Worm (Caenorhabditis elegans) whole organism, L1 larva: ENCODE data around the gene F37A4.1.

ENCODE experiments used
- C16A3.4 ChIP-seq: fragments of 150-350 bp; optimal IDR thresholded peaks from 2 replicates; lab custom pipeline; 2014; ENCODE audit warnings: missing biosample characterization, missing genetic modification characterization
- C34B4.2 ChIP-seq: sonication (generic microtip); optimal IDR thresholded peaks from 2 replicates; lab custom pipeline; 2017; ENCODE audit warnings: mild to moderate bottlenecking, missing genetic modification characterization, missing compliant biosample characterization
- alr-1 ChIP-seq: fragments of 200-800 bp; sonication (Bioruptor generic); optimal IDR thresholded peaks from 2 replicates; lab custom pipeline; 2018; ENCODE audit warnings: borderline replicate concordance, mild to moderate bottlenecking, missing genetic modification characterization, missing compliant biosample characterization
- ama-1 ChIP-seq: fragments of 150-350 bp; optimal IDR thresholded peaks from 2 replicates; lab custom pipeline; 2014
- ceh-88 ChIP-seq: fragments of 200-800 bp; sonication (Bioruptor generic); IDR thresholded peaks from 2 replicates; pipeline ENCODE4 v1.3.6; 2022; ENCODE audit warnings: missing genetic modification characterization, missing compliant biosample characterization
- ceh-90 ChIP-seq: sonication (generic microtip); optimal IDR thresholded peaks from 2 replicates; lab custom pipeline; 2016; ENCODE audit warnings: missing genetic modification characterization, missing compliant biosample characterization
- dpl-1 ChIP-seq, 3 experiments: fragments of 150-350 bp in 2 of 3; sonication (generic microtip) in 1 of 3; optimal IDR thresholded peaks; 2 replicates each; lab custom pipeline; 2014 to 2017; ENCODE audit warnings: missing biosample characterization in 3 of 3, missing genetic modification characterization in 3 of 3, missing genetic modification reagents in 3 of 3
- dsc-1 ChIP-seq: sonication (generic microtip); optimal IDR thresholded peaks from 2 replicates; lab custom pipeline; 2016; ENCODE audit warnings: mild to moderate bottlenecking, missing genetic modification characterization, missing compliant biosample characterization
- efl-1 ChIP-seq, 4 experiments: fragments of 150-350 bp; optimal IDR thresholded peaks in 3 of 4; peaks in 1 of 4; 1 replicate in 1 of 4; 2 replicates in 3 of 4; lab custom pipeline; 2014; ENCODE audit warnings: missing biosample characterization in 2 of 4, missing genetic modification characterization in 2 of 4, missing genetic modification reagents in 2 of 4
- egl-13 ChIP-seq: sonication (generic microtip); optimal IDR thresholded peaks from 2 replicates; lab custom pipeline; 2016; ENCODE audit warnings: missing genotype, missing genetic modification reagents, missing genetic modification characterization, missing compliant biosample characterization
- elt-3 ChIP-seq, 6 experiments: fragments of 150-350 bp in 1 of 6; sonication (generic microtip); optimal IDR thresholded peaks; 2 replicates each; lab custom pipeline; 2017 to 2018; ENCODE audit warnings: missing biosample characterization in 6 of 6, missing genetic modification characterization in 6 of 6, inconsistent platforms in 1 of 6
- ets-5 ChIP-seq: fragments of 200-800 bp; sonication (Bioruptor generic); IDR thresholded peaks from 2 replicates; pipeline ENCODE4 v1.3.6; 2022; ENCODE audit warnings: missing genetic modification characterization, missing compliant biosample characterization
- fkh-10 ChIP-seq: sonication (generic microtip); optimal IDR thresholded peaks from 2 replicates; lab custom pipeline; 2017; ENCODE audit warnings: missing biosample characterization, missing genetic modification reagents, missing genetic modification characterization
- fkh-4 ChIP-seq: sonication (generic microtip); optimal IDR thresholded peaks from 2 replicates; lab custom pipeline; 2016; ENCODE audit warnings: missing compliant biosample characterization, missing genetic modification characterization, borderline replicate concordance
- hpl-2 ChIP-seq: fragments of 150-350 bp; optimal IDR thresholded peaks from 2 replicates; lab custom pipeline; 2014; ENCODE audit warnings: missing biosample characterization, missing genetic modification reagents, missing genetic modification characterization
- jun-1 ChIP-seq: fragments of 150-350 bp; optimal IDR thresholded peaks from 2 replicates; lab custom pipeline; 2014; ENCODE audit warnings: missing biosample characterization, missing genetic modification reagents, missing genetic modification characterization
- lin-15B ChIP-seq: fragments of 150-350 bp; sonication (generic microtip); optimal IDR thresholded peaks from 3 replicates; lab custom pipeline; 2014; ENCODE audit warnings: missing biosample characterization, missing genetic modification characterization
- lin-35 ChIP-seq, 2 experiments: fragments of 150-350 bp; optimal IDR thresholded peaks; 2 replicates each; lab custom pipeline; 2014; ENCODE audit warnings: missing biosample characterization in 2 of 2, missing genetic modification characterization in 2 of 2, missing genetic modification reagents in 2 of 2
- lin-39 ChIP-seq: fragments of 150-350 bp; optimal IDR thresholded peaks from 2 replicates; lab custom pipeline; 2014; ENCODE audit warnings: missing biosample characterization, missing genetic modification reagents, missing genetic modification characterization
- lir-3 ChIP-seq: sonication (generic microtip); optimal IDR thresholded peaks from 2 replicates; lab custom pipeline; 2016; ENCODE audit warnings: mild to moderate bottlenecking, missing genetic modification characterization, moderate library complexity, missing compliant biosample characterization; ENCODE audit not compliant: poor library complexity
- lsy-2 ChIP-seq, 2 experiments: fragments of 150-350 bp; optimal IDR thresholded peaks; 2 replicates each; lab custom pipeline; 2014; ENCODE audit warnings: missing biosample characterization in 2 of 2, missing genetic modification characterization in 2 of 2
- nhr-12 ChIP-seq: sonication (generic microtip); optimal IDR thresholded peaks from 2 replicates; lab custom pipeline; 2017; ENCODE audit warnings: missing biosample characterization, missing genetic modification characterization
- nhr-19 ChIP-seq: fragments of 200-800 bp; sonication (Bioruptor generic); conservative IDR thresholded peaks from 2 replicates; pipeline ENCODE4 v1.3.6; 2022; ENCODE audit warnings: missing genetic modification characterization, missing compliant biosample characterization
- nhr-237 ChIP-seq: fragments of 150-350 bp; optimal IDR thresholded peaks from 2 replicates; lab custom pipeline; 2014; ENCODE audit warnings: missing biosample characterization, missing genetic modification characterization
- nhr-28 ChIP-seq: fragments of 150-350 bp; optimal IDR thresholded peaks from 2 replicates; lab custom pipeline; 2014; ENCODE audit warnings: missing biosample characterization, missing genetic modification characterization
- nhr-76 ChIP-seq: sonication (generic microtip); optimal IDR thresholded peaks from 2 replicates; lab custom pipeline; 2017; ENCODE audit warnings: missing biosample characterization, missing genetic modification characterization
- nhr-85 ChIP-seq: sonication (generic microtip); peaks from one replicate; lab custom pipeline; 2016; ENCODE audit warnings: missing genetic modification characterization, inconsistent platforms, missing compliant biosample characterization
- nhr-90 ChIP-seq: sonication (generic microtip); optimal IDR thresholded peaks from 2 replicates; lab custom pipeline; 2016; ENCODE audit warnings: mild to moderate bottlenecking, missing genetic modification characterization, missing compliant biosample characterization; ENCODE audit not compliant: poor library complexity
- pax-3 ChIP-seq: fragments of 200-800 bp; sonication (Bioruptor generic); optimal IDR thresholded peaks from 2 replicates; lab custom pipeline; 2018; ENCODE audit warnings: mild to moderate bottlenecking, missing genetic modification characterization, moderate library complexity, missing compliant biosample characterization
- rnt-1 ChIP-seq: sonication (generic microtip); optimal IDR thresholded peaks from 2 replicates; lab custom pipeline; 2016; ENCODE audit warnings: mild to moderate bottlenecking, missing genetic modification characterization, moderate library complexity, missing compliant biosample characterization
- snpc-4 ChIP-seq: fragments of 150-350 bp; optimal IDR thresholded peaks from 2 replicates; lab custom pipeline; 2014; ENCODE audit warnings: missing biosample characterization, missing genetic modification characterization
- snu-23 ChIP-seq: sonication (generic microtip); optimal IDR thresholded peaks from 2 replicates; lab custom pipeline; 2016; ENCODE audit warnings: missing genetic modification characterization, missing compliant biosample characterization
- sup-37 ChIP-seq: fragments of 200-800 bp; sonication (Bioruptor generic); optimal IDR thresholded peaks from 2 replicates; lab custom pipeline; 2018; ENCODE audit warnings: mild to moderate bottlenecking, missing genetic modification characterization, missing compliant biosample characterization
- swsn-7 ChIP-seq: sonication (generic microtip); optimal IDR thresholded peaks from 2 replicates; lab custom pipeline; 2016; ENCODE audit warnings: missing genetic modification characterization, missing compliant biosample characterization
- unc-130 ChIP-seq: fragments of 150-350 bp; optimal IDR thresholded peaks from 2 replicates; lab custom pipeline; 2017; ENCODE audit warnings: missing biosample characterization, missing genetic modification characterization, inconsistent platforms
- unc-98 ChIP-seq: fragments of 200-800 bp; sonication (Bioruptor generic); IDR thresholded peaks from 2 replicates; pipeline ENCODE4 v1.3.6; 2022; ENCODE audit warnings: missing genetic modification characterization, missing compliant biosample characterization
- vab-15 ChIP-seq: sonication (generic microtip); optimal IDR thresholded peaks from 2 replicates; lab custom pipeline; 2017; ENCODE audit warnings: missing genotype, mild to moderate bottlenecking, missing genetic modification characterization, missing compliant biosample characterization
- zip-4 ChIP-seq: fragments of 200-800 bp; sonication (Bioruptor generic); optimal IDR thresholded peaks from 2 replicates; lab custom pipeline; 2018; ENCODE audit warnings: mild to moderate bottlenecking, missing genetic modification characterization, moderate library complexity, missing compliant biosample characterization
- ztf-4 ChIP-seq: fragments of 150-350 bp; optimal IDR thresholded peaks from 2 replicates; lab custom pipeline; 2014; ENCODE audit warnings: missing biosample characterization, missing genetic modification characterization

The F37A4.1 gene

ce11 chrIII:6731285-6731684, 8.1 kb downstream of the F37A4.1 start:
- no peak for TF ChIP-seq lin-15B (tag; lab: Kevin White, UChicago)
- TF ChIP-seq snpc-4 (tag; lab: Kevin White, UChicago) = no peak
- no peak for TF ChIP-seq zip-4 (GFP tag; lab: Kevin White, UChicago)
- TF ChIP-seq jun-1 = no peak
- TF ChIP-seq pax-3 = no peak
- no peak for TF ChIP-seq swsn-7 (tag; lab: Kevin White, UChicago)
- peak in 1 of 6 experiments; percentile 12 for TF ChIP-seq elt-3 (tag; optimal IDR thresholded peaks at IDR 0.05; lab: Kevin White, UChicago)
- TF ChIP-seq ceh-88 (GFP tag; lab: Robert Waterston, UW) = no peak
- TF ChIP-seq lsy-2 (tag; optimal IDR thresholded peaks at IDR 0.05; lab: Kevin White, UChicago) = peak in 1 of 2 experiments; percentile 3
- no peak for TF ChIP-seq alr-1
- TF ChIP-seq dpl-1 (GFP tag; optimal IDR thresholded peaks at IDR 0.05; lab: Kevin White, UChicago) = peak in 2 of 3 experiments; percentile 22 to 43
- no peak for TF ChIP-seq dsc-1 (tag; lab: Kevin White, UChicago)
- TF ChIP-seq lin-35 (GFP tag; optimal IDR thresholded peaks at IDR 0.05; lab: Kevin White, UChicago) = peak in 1 of 2 experiments; percentile 51
- no peak for TF ChIP-seq ama-1 (lab: Kevin White, UChicago)
- peak in 1 of 2 experiments; percentile 41 for TF ChIP-seq efl-1 (optimal IDR thresholded peaks at IDR 0.05; lab: Kevin White, UChicago)
- TF ChIP-seq efl-1 (GFP tag; optimal IDR thresholded peaks at IDR 0.05 in 1 of 2; lab: Kevin White, UChicago) = peak; percentile 23 to 94
- TF ChIP-seq unc-130 (tag; lab: Kevin White, UChicago) = no peak
- TF ChIP-seq nhr-19 (GFP tag; lab: Robert Waterston, UW) = no peak
- TF ChIP-seq sup-37 (GFP tag; lab: Kevin White, UChicago) = no peak
- TF ChIP-seq, all 84 proteins: peak for 5

- TF ChIP-seq lin-39 (tag; lab: Kevin White, UChicago) (no peak), nhr-237 (tag; lab: Kevin White, UChicago) (no peak), efl-1 (optimal IDR thresholded peaks at IDR 0.05; lab: Kevin White, UChicago) (no peak), efl-1 (GFP tag; optimal IDR thresholded peaks at IDR 0.05 in 1 of 2; lab: Kevin White, UChicago) (no peak), lin-15B (tag; lab: Kevin White, UChicago) (no peak), nhr-76 (no peak), swsn-7 (tag; lab: Kevin White, UChicago) (no peak), fkh-4 (tag; lab: Kevin White, UChicago) (no peak), fkh-10 (GFP tag; lab: Kevin White, UChicago) (no peak), pax-3 (no peak), hpl-2 (GFP tag; lab: Kevin White, UChicago) (no peak), ceh-90 (no peak), ceh-88 (GFP tag; lab: Robert Waterston, UW) (no peak), nhr-28 (no peak), C34B4.2 (tag; lab: Kevin White, UChicago) (no peak), unc-98 (GFP tag; lab: Robert Waterston, UW) (no peak), lir-3 (no peak), egl-13 (tag; lab: Kevin White, UChicago) (no peak), rnt-1 (tag; lab: Kevin White, UChicago) (no peak), nhr-12 (no peak), ztf-4 (no peak)
Observed at ce11 chrIII:6734420-6734819, 11.2 kb downstream of the F37A4.1 start, which contains the start of gene Y102E9.3. Gene Y102E9.3 (minus strand): TSS chrIII:6734520.

- TF ChIP-seq efl-1 (optimal IDR thresholded peaks at IDR 0.05; lab: Kevin White, UChicago) (no peak), efl-1 (GFP tag; optimal IDR thresholded peaks at IDR 0.05 in 1 of 2; lab: Kevin White, UChicago) (peak in 1 of 2 experiments; percentile 68), C34B4.2 (tag; lab: Kevin White, UChicago) (no peak)
Observed at ce11 chrIII:6736566-6736965, 13.4 kb downstream of the F37A4.1 start, which contains the start of gene Y102E9.6. Gene Y102E9.6 (minus strand): TSS chrIII:6736666.

ce11 chrIII:6736971-6737370, 13.8 kb downstream of the F37A4.1 start, which contains the start of gene K07E12.2:
Gene K07E12.2 (plus strand): TSS chrIII:6737271.
- no peak for TF ChIP-seq ets-5 (GFP tag; lab: Robert Waterston, UW)
- TF ChIP-seq nhr-85 (tag; lab: Kevin White, UChicago) = no peak
- no peak for TF ChIP-seq vab-15 (tag; lab: Kevin White, UChicago)
- TF ChIP-seq C16A3.4 (tag; lab: Kevin White, UChicago) = no peak
- TF ChIP-seq snu-23 (GFP tag; lab: Kevin White, UChicago) = no peak
- no peak for TF ChIP-seq nhr-90 (tag; lab: Kevin White, UChicago)
- no peak for TF ChIP-seq lin-35 (GFP tag; optimal IDR thresholded peaks at IDR 0.05; lab: Kevin White, UChicago)
- no peak for TF ChIP-seq elt-3 (tag; optimal IDR thresholded peaks at IDR 0.05; lab: Kevin White, UChicago)
- TF ChIP-seq hpl-2 (GFP tag; lab: Kevin White, UChicago) = no peak
- TF ChIP-seq efl-1 (optimal IDR thresholded peaks at IDR 0.05; lab: Kevin White, UChicago) = no peak
- no peak for TF ChIP-seq efl-1 (GFP tag; optimal IDR thresholded peaks at IDR 0.05 in 1 of 2; lab: Kevin White, UChicago)
